Fruit fly (Drosophila melanogaster) S2 (cell line): Measurements from ENCODE around the gene Nlg2.

Experiments used
- CG8478 ChIP-seq: fragments of >200 bp; optimal IDR thresholded peaks from 2 replicates; lab custom pipeline; 2018
- CTCF ChIP-seq, 2 experiments: fragments of >200 bp; optimal IDR thresholded peaks; 2 replicates each; lab custom pipeline; 2018

Gene Nlg2

DNA sequence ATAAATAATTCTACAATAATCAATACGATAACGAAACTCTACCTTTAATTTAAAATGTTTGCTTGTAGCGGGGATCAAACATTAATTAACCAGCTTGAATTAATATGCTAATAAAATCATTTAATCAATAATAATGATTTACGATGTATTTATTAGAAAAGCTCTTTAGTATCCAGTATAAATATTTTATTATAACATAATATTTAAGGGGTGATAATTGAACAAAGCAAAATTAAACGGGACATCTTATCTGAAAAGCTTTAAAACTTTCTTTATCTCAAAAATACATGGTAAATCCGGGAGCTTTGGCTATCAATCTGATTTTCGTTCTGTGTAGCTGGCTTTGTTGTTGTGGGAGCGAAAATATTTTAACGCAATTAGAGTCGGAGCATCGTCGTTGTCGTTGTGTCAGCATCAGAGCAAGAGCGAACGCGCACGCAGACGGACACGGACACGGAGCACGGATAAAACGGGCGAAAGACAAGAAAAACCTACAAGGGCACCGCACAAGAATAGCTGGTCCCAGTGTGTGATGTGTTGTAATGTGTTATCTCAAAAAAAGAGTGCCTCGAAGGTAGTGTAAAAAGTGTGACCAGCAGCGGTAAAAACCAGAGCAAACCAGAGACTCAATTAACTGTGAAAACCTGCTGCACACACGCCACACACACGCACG, at the start of gene Nlg2:
TSS of gene Nlg2 (plus strand) at position 375 of the 673 bp plus-strand sequence.
- TF ChIP-seq CG8478 (lab: Kevin White, UChicago), result no peak
- TF ChIP-seq CTCF (optimal IDR thresholded peaks at IDR 0.05; lab: Kevin White, UChicago), result no peak

DNA sequence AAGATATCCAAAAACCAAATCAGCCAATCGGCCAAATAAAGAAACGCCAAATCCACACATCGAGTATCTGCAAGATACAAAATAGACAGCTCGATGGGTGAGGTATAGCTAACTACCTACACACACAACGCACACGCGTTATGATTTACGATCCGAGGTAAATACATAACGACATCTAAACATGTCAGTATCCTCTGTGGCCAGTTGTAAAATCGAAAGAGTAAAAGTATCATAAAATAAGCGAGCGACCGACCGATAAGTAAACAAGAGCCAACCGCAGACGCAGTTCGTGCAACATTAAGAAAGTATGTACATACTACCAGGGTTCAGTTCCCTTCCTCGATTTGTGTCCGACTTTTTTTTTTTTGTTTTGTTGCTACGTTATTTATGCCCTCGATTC, 48.4 kb upstream of the Nlg2 start:
- no peak for TF ChIP-seq CTCF (optimal IDR thresholded peaks at IDR 0.05; lab: Kevin White, UChicago)
- TF ChIP-seq CG8478 (lab: Kevin White, UChicago), result no peak

DNA sequence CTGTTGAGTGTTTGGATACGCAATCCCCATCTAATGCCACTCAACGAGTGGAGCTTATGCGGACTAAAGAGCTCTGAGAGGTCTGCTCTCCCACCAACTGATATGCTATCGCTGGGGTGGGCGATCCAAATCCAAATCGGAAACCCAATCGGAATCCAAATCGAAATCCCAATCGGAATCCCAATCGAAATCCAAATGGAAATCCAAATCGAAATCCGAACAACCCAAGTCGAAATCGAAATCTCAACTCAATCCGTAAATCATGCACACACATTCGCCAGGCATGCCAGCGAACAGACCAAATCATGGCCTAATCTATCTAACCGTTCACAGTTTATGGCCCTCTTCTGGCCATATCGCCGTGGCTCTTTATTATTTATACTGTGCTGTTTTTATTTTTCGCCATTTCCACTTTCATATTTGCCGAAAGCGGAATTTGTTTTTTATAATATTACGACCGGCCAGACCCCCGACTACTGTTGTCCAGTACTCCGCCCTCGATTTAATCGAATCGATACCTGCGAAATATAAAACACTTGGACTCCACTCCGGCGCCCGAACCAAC, 47.1 kb upstream of the Nlg2 start:
- TF ChIP-seq CG8478 (lab: Kevin White, UChicago) (no peak), CTCF (optimal IDR thresholded peaks at IDR 0.05; lab: Kevin White, UChicago) (no peak)

DNA sequence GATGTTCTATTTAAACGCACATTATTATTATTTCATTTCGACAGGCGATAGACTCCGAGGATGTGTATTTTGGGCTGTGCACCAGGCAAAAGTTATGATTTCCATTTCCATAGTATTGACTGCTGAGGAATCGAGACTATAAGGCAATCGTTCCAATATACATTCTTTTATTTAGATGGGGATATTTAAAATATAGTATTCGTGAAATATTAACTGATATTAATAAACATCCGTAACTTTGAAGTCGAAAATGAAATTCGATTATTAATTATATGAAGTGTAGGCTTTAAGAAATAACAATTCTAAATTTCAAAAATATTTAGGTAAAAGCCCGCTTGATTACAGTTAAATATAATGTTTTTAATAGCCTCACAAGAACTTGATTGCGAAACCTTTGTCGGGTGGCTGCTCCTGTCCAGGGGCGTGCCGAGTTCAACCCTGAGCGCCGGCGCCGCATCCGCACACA, 44.4 kb upstream of the Nlg2 start:
- TF ChIP-seq CG8478 (lab: Kevin White, UChicago) (no peak), CTCF (optimal IDR thresholded peaks at IDR 0.05; lab: Kevin White, UChicago) (no peak)

DNA sequence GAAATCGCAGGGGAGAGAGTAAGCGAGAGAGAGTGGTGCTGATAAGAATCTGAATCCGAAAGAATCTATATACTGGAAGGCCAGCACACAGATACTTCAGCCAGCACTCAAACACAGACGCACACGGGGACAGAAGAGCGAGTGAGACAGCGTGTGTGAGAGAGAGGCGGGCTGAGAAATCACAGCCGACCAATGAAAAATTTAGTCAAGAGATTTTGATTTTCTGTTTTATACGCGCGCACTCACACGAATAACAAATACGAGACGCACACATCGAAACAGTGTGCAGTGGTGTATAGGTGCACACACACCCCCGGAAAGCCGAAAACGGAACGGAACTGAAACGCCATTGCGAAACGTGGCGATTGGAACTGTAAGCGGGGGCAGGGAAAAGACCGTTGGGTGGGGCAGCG, 41.0 kb upstream of the Nlg2 start:
- no peak for TF ChIP-seq CTCF (optimal IDR thresholded peaks at IDR 0.05; lab: Kevin White, UChicago)
- no peak for TF ChIP-seq CG8478 (lab: Kevin White, UChicago)

DNA sequence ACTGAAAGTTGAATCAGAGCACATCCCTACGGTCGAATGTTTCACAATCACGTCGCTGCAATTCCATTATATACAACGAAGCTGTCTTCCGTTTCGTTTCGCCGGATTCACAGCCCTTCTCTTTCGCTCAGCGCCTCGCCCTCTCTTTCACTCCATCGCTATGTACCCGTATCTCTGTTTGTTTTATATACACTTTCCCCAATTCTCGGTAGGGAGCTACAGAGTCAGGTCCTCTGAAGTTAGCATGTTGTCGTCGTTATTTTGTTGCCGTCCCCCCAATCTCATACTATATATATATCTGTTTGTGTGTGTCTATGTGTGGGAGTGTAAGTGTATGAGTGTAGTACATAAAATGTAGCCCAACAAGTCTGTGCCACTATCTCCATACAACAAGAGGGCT, 38.6 kb upstream of the Nlg2 start:
- TF ChIP-seq CG8478 (lab: Kevin White, UChicago) (no peak), CTCF (optimal IDR thresholded peaks at IDR 0.05; lab: Kevin White, UChicago) (no peak)

DNA sequence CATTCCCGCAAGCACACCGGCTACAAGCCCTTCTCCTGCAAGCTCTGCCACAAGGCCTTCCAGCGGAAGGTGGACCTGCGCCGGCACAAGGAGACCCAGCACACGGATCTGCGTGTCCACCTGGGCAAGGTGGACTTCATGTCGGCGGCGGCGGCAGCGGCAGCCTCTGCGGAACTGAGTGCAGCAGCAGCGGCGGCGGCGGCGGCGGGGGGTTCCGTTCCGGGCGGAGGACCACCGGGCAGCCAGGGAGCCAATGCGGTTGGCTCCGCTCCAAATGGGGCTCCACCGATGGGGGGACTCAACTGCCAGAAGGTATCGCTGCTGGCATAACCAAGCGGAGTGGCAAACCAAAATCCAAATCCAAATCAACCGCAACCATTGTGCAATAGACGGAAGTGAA, 36.9 kb upstream of the Nlg2 start:
- TF ChIP-seq CG8478 (lab: Kevin White, UChicago), result no peak
- no peak for TF ChIP-seq CTCF (optimal IDR thresholded peaks at IDR 0.05; lab: Kevin White, UChicago)

DNA sequence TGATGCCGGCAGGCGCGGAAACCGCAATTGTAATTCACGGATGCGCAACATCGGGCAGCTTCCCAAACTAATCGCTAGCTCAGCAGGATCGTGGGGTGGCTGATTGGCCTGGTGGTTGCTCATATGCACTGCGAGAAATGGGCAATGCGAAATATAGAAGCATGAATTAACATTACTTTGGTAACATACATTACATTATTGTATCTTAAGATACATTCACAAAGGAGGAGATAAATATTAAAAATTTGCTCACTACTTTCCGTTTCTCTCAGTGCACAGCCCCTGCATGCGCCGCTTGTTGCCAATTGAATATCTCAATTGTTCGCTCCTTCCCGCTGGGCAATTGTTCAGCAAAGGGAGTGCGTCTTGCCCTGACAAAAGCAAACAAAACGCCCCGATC, 33.4 kb upstream of the Nlg2 start:
- no peak for TF ChIP-seq CTCF (optimal IDR thresholded peaks at IDR 0.05; lab: Kevin White, UChicago)
- no peak for TF ChIP-seq CG8478 (lab: Kevin White, UChicago)

DNA sequence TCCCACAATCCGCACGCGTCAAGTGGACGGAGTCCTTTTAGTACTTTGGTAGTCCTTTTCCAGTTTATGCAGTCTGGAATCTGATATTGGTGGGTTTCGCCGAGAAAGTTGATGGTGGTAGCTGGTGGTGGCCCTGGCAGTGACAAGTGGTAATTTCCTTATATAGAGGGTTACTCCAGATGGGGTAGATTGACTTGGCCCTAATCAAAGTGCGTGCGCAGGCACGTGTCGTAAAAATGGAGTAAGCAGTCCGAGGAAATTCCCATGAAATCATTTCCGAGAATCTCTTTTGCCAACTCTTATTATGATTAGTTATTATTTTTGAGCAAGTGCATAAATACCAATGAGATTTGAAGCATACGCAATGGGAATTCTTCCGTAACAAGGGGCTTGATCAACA, 31.3 kb upstream of the Nlg2 start:
- TF ChIP-seq CTCF (optimal IDR thresholded peaks at IDR 0.05; lab: Kevin White, UChicago), result no peak
- TF ChIP-seq CG8478 (lab: Kevin White, UChicago), result no peak

DNA sequence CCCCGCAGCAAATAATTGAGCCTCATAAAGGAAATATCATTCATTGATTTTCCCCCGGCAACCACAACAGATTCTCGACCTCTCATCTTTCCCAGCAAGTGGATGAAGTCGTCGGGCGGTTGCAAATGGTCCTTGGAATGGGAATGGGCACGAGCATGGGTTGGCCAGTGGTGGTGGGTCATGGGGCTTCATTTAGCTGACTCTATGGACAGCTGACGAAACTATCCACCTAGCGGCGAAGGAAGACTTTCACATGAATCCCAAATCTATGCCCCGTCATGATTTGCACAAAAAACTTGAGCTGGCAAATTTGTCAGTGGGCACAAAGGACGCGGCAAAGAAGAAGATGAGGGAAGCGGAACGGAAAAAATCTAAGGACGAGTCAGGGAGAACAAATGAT, 23.7 kb upstream of the Nlg2 start:
- no peak for TF ChIP-seq CG8478 (lab: Kevin White, UChicago)
- TF ChIP-seq CTCF (optimal IDR thresholded peaks at IDR 0.05; lab: Kevin White, UChicago), result no peak

DNA sequence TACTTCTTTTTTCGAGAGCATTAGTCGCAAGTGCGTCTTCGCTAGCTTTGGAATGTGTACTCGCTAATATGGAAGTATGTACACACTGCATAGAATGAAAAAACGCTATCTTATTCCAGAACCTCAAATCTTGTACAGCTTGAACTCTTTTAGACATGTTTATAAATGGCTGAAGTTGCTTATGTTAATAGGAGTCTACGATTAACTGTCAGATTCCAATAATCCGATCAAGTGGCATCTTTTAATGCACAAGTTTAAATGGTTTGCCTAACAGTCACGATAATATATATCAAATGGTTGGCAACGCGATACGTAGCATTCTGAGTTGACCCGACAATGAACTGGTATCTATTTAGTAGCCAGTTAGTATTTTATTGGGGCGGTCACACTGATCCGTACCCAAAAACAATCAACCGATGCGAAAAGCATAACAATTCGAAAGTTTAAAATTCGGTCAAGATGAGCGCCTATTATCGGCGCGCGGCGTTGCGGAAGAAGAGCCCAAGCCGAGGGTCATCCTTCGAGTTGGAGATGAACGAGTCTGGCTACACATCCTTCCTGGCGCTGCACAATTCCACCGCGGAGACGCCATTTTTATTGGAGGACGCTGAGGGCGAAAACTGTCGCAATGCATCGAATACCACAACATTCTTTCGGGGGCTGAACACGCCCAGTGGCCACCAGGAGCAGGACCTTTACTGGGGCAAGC, 22.6 kb upstream of the Nlg2 start, which contains the start of gene Rca1:
TSS of gene Rca1 (plus strand) at position 353 of the 709 bp plus-strand sequence.
- TF ChIP-seq CG8478 (lab: Kevin White, UChicago), result no peak
- peak; percentile 68 to 70 for TF ChIP-seq CTCF (optimal IDR thresholded peaks at IDR 0.05; lab: Kevin White, UChicago)

DNA sequence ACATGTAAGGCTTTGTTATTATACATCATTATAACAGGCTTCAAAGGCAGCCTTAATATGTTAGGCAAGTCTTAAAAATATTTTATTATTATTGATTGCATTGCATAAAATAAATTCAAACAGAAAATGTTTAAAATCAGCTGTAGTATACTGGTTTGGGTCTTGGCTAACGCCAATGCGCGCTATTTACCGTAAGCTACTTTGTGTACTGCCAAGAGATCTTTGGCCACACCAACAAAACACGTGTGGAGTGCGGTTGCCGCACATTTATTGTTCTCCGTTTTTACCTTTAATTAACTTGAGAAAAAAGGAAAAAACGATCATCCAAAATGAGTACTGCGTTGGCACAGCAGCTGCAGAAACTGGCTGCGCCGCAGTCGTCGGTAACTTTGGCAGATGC, 20.8 kb upstream of the Nlg2 start:
- TF ChIP-seq CTCF (optimal IDR thresholded peaks at IDR 0.05; lab: Kevin White, UChicago) (peak; percentile 36 to 52), CG8478 (lab: Kevin White, UChicago) (no peak)

DNA sequence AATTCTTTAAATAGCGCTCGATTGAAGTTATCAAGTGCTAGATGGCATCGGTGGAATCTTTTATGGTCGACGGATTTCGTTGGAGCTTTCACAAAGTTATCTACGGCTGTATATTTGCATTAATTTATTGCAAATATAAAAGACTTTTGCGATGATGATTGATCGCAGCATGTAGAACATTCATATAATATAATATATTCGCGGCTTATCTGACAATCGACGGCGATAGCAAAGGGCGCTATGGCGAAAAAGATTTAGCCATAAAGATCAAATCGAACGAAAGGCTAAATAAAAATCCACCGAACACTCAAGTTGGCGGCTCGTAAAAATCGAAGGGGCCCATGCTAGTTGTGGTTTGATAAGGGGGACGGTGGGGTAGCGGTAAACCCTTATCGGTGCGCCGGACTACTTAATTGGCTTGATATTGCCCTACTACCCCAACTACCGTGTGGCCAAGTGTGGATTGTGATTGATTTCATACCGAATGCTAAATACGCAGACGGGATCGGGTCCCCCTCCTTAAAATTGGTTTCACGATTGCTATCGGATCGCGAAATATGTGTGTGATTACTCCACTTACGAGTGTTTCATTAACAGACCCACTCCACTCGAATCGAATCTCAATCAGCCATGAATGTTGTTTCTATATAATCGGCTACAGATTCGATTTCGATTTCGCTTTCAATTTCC, 6.4 kb upstream of the Nlg2 start:
- no peak for TF ChIP-seq CTCF (optimal IDR thresholded peaks at IDR 0.05; lab: Kevin White, UChicago)
- no peak for TF ChIP-seq CG8478 (lab: Kevin White, UChicago)

DNA sequence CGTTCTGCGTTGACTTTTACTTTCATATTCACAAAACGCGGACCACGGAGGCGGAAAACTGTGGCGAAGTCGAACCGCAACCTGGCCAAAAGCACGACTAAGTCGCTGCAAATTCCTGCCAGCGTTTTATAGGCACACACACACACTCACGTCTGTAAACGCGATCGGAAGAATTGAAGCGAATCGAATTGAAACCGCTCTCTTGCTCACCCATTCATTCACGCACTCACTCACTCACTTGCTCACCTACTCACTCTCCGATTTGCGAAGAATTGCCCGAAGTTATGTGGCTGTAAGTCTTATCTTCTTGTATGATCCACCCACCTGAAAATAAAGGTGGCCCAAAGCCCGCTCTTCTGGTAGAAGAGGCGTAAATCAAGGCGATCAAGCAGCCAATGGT, 4.4 kb upstream of the Nlg2 start, which contains the start of gene Nha1:
TSS of gene Nha1 (minus strand) at position 101 of the 400 bp plus-strand sequence.
- no peak for TF ChIP-seq CG8478 (lab: Kevin White, UChicago)
- TF ChIP-seq CTCF (optimal IDR thresholded peaks at IDR 0.05; lab: Kevin White, UChicago), result no peak
